Worm (Caenorhabditis elegans) whole organism, L1 larva: ENCODE data around the gene sru-45.

Experiments used
- aly-2 ChIP-seq: fragments of 150-350 bp; optimal IDR thresholded peaks from 2 replicates; lab custom pipeline; 2014; ENCODE audit warnings: missing biosample characterization, missing genetic modification characterization
- ama-1 ChIP-seq: fragments of 150-350 bp; optimal IDR thresholded peaks from 2 replicates; lab custom pipeline; 2014
- egl-27 ChIP-seq, 2 experiments: fragments of 150-350 bp in 1 of 2; sonication (generic microtip); optimal IDR thresholded peaks; 3 replicates each; lab custom pipeline; 2017 to 2018; ENCODE audit warnings: missing biosample characterization in 2 of 2, missing genetic modification characterization in 2 of 2, missing genetic modification reagents in 2 of 2
- grh-1 ChIP-seq: fragments of 200-800 bp; sonication (Bioruptor generic); IDR thresholded peaks from 2 replicates; pipeline ENCODE4 v1.3.6; 2022; ENCODE audit warnings: missing genetic modification reagents, missing genetic modification characterization, missing compliant biosample characterization
- lin-13 ChIP-seq: fragments of 150-350 bp; optimal IDR thresholded peaks from 2 replicates; lab custom pipeline; 2014; ENCODE audit warnings: missing biosample characterization, missing genetic modification reagents, missing genetic modification characterization
- lir-3 ChIP-seq: sonication (generic microtip); optimal IDR thresholded peaks from 2 replicates; lab custom pipeline; 2016; ENCODE audit warnings: mild to moderate bottlenecking, missing genetic modification characterization, moderate library complexity, missing compliant biosample characterization; ENCODE audit not compliant: poor library complexity
- nhr-11 ChIP-seq: fragments of 150-350 bp; optimal IDR thresholded peaks from 2 replicates; lab custom pipeline; 2014; ENCODE audit warnings: missing biosample characterization, missing genetic modification characterization
- nhr-19 ChIP-seq: fragments of 200-800 bp; sonication (Bioruptor generic); conservative IDR thresholded peaks from 2 replicates; pipeline ENCODE4 v1.3.6; 2022; ENCODE audit warnings: missing genetic modification characterization, missing compliant biosample characterization
- nhr-76 ChIP-seq: sonication (generic microtip); optimal IDR thresholded peaks from 2 replicates; lab custom pipeline; 2017; ENCODE audit warnings: missing biosample characterization, missing genetic modification characterization
- nhr-77 ChIP-seq: fragments of 150-350 bp; optimal IDR thresholded peaks from 2 replicates; lab custom pipeline; 2014; ENCODE audit warnings: missing biosample characterization, missing genetic modification characterization
- sox-4 ChIP-seq: sonication (generic microtip); optimal IDR thresholded peaks from 2 replicates; lab custom pipeline; 2016; ENCODE audit warnings: missing genetic modification characterization, missing compliant biosample characterization
- tbx-2 ChIP-seq: sonication (generic microtip); optimal IDR thresholded peaks from 2 replicates; lab custom pipeline; 2016; ENCODE audit warnings: missing genetic modification characterization, missing compliant biosample characterization
- unc-130 ChIP-seq: fragments of 150-350 bp; optimal IDR thresholded peaks from 2 replicates; lab custom pipeline; 2017; ENCODE audit warnings: missing biosample characterization, missing genetic modification characterization, inconsistent platforms
- unc-62 ChIP-seq: fragments of 150-350 bp; optimal IDR thresholded peaks from 2 replicates; lab custom pipeline; 2014; ENCODE audit warnings: missing biosample characterization, missing genetic modification reagents, missing genetic modification characterization

ce11 chrV:16534000-16534399, 31.7 kb upstream of the sru-45 start, which contains the start of gene cpr-2:
- TF ChIP-seq nhr-77 (tag; lab: Kevin White, UChicago) (no peak), lin-13 (no peak), nhr-76 (no peak), nhr-19 (no peak), egl-27 (tag; optimal IDR thresholded peaks at IDR 0.05; lab: Kevin White, UChicago) (no peak), nhr-11 (tag; lab: Kevin White, UChicago) (no peak), sox-4 (tag; lab: Kevin White, UChicago) (no peak), lir-3 (no peak), unc-62 (GFP tag; lab: Kevin White, UChicago) (no peak), grh-1 (GFP tag; lab: Robert Waterston, UW) (no peak), unc-130 (tag; lab: Kevin White, UChicago) (no peak), tbx-2 (tag; lab: Kevin White, UChicago) (no peak), ama-1 (no peak), aly-2 (tag; lab: Kevin White, UChicago) (no peak)
